Fruit fly (Drosophila melanogaster) Kc167 (cell line): Measurements from ENCODE around the gene Non2.

Source experiments
- Myc ChIP-seq: fragments of >200 bp; optimal IDR thresholded peaks from 2 replicates; lab custom pipeline; 2017; ENCODE audit warnings: missing external identifiers
- Sin3A ChIP-seq: fragments of >200 bp; optimal IDR thresholded peaks from 2 replicates; lab custom pipeline; 2018; ENCODE audit warnings: missing external identifiers
- insv ChIP-seq: fragments of >200 bp; optimal IDR thresholded peaks from 3 replicates; lab custom pipeline; 2018; ENCODE audit warnings: missing external identifiers
- psq ChIP-seq: fragments of >200 bp; optimal IDR thresholded peaks from 2 replicates; lab custom pipeline; 2017; ENCODE audit warnings: missing external identifiers
- ttk ChIP-seq: sonication (Bioruptor generic); optimal IDR thresholded peaks from 2 replicates; lab custom pipeline; 2017; ENCODE audit warnings: missing external identifiers

dm6 chr3L:2785941-2786340, 19.1 kb downstream of the Non2 start:
- no peak for TF ChIP-seq Myc
- no peak for TF ChIP-seq ttk
- TF ChIP-seq insv (lab: Kevin White, UChicago): no peak
- no peak for TF ChIP-seq Sin3A (lab: Kevin White, UChicago)
- no peak for TF ChIP-seq psq (lab: Kevin White, UChicago)
